Worm (Caenorhabditis elegans): ENCODE results near the gene egl-44.
A peak's percentile ranks its signal among the peaks of the same experiment; 100 is the strongest.

egl-44 gene

DNA sequence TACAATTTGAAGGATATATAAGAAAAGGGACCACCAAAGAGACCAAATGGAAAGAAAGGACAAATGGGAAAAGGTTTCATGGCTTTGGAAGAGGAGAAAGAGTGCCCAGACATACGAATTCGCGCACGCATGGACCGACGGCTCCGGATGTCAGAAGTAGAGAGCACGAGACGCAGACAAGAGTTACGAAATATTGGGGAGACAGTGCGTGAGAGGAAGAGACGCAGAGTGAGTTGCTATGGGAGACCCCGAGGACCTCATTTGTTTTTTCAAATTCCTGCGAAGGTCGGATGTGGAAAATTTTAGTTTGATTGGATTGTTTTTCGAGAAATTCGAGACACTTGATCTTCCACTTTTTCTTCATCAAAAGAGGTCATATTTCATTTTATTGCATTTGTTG, 38.0 kb downstream of the egl-44 start:
- peak; percentile 18 for TF ChIP-seq him-1 (tag; optimal IDR thresholded peaks at IDR 0.05)
- no peak for TF ChIP-seq dao-5 (tag; optimal IDR thresholded peaks at IDR 0.05)

- TF ChIP-seq W03F9.2 (tag; optimal IDR thresholded peaks at IDR 0.05) (no peak), dao-5 (tag; optimal IDR thresholded peaks at IDR 0.05) (no peak), him-1 (tag; optimal IDR thresholded peaks at IDR 0.05) (no peak)
Observed at ce11 chrII:5968037-5968436, 39.4 kb downstream of the egl-44 start, which contains the start of gene B0034.1. TSS of gene B0034.1 (plus strand) at chrII:5968337.

DNA sequence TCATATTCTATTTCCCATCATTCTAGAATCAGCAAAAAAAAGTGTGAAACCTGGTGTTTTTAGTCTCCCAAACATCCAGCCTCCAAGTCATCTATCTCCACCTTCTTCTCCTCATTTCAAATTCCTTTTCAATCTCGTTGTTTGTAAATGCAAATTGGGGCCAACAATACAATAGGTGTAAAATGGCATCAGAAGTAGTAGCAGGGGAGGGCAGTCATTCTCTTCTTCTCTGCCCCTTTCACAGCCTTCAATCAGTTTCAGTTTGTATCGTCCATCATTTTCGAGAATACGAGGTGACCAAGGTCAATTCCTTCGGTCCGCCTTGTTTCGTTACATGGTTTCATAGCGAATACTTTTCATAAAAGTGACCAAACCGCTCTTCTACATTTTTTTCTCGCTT, 40.7 kb downstream of the egl-44 start, which contains the start of gene B0034.4:
TSS of gene B0034.4 (minus strand) at position 229 of the 400 bp plus-strand sequence.
- TF ChIP-seq W03F9.2 (tag; optimal IDR thresholded peaks at IDR 0.05) (no peak), dao-5 (tag; optimal IDR thresholded peaks at IDR 0.05) (no peak)

DNA sequence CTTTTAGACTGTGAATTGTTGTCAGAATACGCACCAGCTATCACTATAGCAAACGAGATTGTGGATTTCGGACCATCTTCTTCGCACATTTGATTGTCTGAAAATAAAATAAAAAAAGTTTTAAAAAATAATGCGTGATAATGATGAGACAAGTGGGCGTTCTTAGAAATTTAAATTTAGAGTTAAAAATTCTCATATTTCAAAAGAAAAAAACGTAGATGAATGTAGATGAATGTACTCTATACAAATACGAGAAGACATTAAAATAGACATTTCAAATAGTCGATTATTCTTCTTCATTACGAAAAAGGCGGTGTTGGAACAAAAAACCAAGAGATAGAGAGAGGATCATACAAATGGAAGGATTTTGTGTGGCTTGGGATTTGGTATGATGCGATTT, 46.3 kb downstream of the egl-44 start, which contains the start of gene B0034.5:
TSS of gene B0034.5 (minus strand) at position 101 of the 400 bp plus-strand sequence.
- no peak for TF ChIP-seq W03F9.2 (tag; optimal IDR thresholded peaks at IDR 0.05)
- TF ChIP-seq dao-5 (tag; optimal IDR thresholded peaks at IDR 0.05) = no peak
- no peak for TF ChIP-seq him-1 (tag; optimal IDR thresholded peaks at IDR 0.05)

ce11 chrII:5988224-5988623, 59.6 kb downstream of the egl-44 start, which contains the start of gene ins-2:
TSS of gene ins-2 (plus strand) at chrII:5988524.
- no peak for TF ChIP-seq W03F9.2 (tag; optimal IDR thresholded peaks at IDR 0.05)
- TF ChIP-seq him-1 (tag; optimal IDR thresholded peaks at IDR 0.05) = no peak
- no peak for TF ChIP-seq dao-5 (tag; optimal IDR thresholded peaks at IDR 0.05)

Data from whole organism, L4/young adult.